Fruit fly (Drosophila melanogaster): ENCODE data around the gene CG46339.

CG46339 gene

DNA sequence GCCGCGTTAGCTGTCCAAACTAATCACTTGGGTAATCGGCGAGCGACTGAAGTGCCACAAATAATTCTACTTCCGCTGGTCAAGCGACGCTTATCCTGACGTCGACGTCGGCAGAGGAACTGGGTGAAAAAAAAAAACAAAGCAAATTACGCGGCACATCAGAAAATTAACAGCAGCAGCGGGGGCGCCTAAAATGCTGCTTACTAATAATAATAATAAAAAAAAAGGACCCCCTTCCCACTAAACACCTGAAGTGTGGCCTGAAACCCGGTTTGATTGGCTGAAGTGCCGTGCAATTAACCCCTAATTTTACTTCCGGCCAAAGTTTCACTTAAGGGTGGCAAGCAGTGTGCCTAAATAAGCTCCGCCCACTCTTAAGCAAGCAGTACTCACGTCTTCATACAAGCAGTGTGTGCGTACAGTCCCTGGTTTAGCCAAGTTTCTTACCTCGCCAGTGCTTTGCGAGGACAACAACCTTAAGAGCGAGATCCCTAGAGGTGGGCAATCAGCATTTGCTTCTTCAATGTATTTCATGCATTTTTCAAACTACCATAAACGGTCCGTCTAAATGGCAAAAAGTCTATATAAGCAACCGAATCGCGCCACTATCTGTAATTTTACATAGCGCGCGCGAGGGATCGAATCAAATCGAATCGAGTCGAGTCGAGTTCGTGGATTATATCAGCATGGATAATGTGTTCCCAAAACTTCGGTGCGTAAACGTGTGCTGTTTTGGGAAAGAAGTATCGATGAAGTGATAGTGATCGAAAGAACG is 34.3 kb upstream of the CG46339 start, which contains the start of the genes ro and T48 (continued):
- TF ChIP-seq shn (GFP tag; optimal IDR thresholded peaks at IDR 0.05) = peak; percentile 66
- no peak for TF ChIP-seq Dip2 (GFP tag; IDR thresholded peaks at IDR 0.05)
- TF ChIP-seq NC2β (GFP tag; optimal IDR thresholded peaks at IDR 0.05) = peak; percentile 72
- peak; percentile 49 for TF ChIP-seq CG10147 (GFP tag; optimal IDR thresholded peaks at IDR 0.05)
- 0 out of 2 replicates have a peak, but pooled peaks have one; percentile 14 for TF ChIP-seq CG16779 (GFP tag; IDR thresholded peaks at IDR 0.05)
- peak; percentile 5 for TF ChIP-seq HLHmδ (GFP tag; optimal IDR thresholded peaks at IDR 0.05)
- TF ChIP-seq CG1832 (GFP tag; optimal IDR thresholded peaks at IDR 0.05) = no peak
- TF ChIP-seq CG12236 (GFP tag; optimal IDR thresholded peaks at IDR 0.05) = no peak
- no peak for TF ChIP-seq tll (GFP tag; optimal IDR thresholded peaks at IDR 0.05)
- peak; percentile 70 for TF ChIP-seq Mad (GFP tag; optimal IDR thresholded peaks at IDR 0.05)
- peak; percentile 86 for TF ChIP-seq p53 (GFP tag; optimal IDR thresholded peaks at IDR 0.05)
- no peak for TF ChIP-seq schlank (tag; optimal IDR thresholded peaks at IDR 0.05)
- no peak for TF ChIP-seq Max (GFP tag; optimal IDR thresholded peaks at IDR 0.05)
- TF ChIP-seq CG15073 (GFP tag; optimal IDR thresholded peaks at IDR 0.05) = no peak
- TF ChIP-seq CG10274 (GFP tag; optimal IDR thresholded peaks at IDR 0.05) = no peak
- no peak for TF ChIP-seq TFAM (GFP tag; optimal IDR thresholded peaks at IDR 0.05)
- no peak for TF ChIP-seq CG12219 (GFP tag; optimal IDR thresholded peaks at IDR 0.05)
- peak; percentile 8 for TF ChIP-seq Chrac-16 (GFP tag; optimal IDR thresholded peaks at IDR 0.05)
- TF ChIP-seq CG10979 (tag; optimal IDR thresholded peaks at IDR 0.05) = no peak
- TF ChIP-seq CG7556 (GFP tag; optimal IDR thresholded peaks at IDR 0.05) = peak; percentile 23
- no peak for TF ChIP-seq ATbp (GFP tag; optimal IDR thresholded peaks at IDR 0.05)
- TF ChIP-seq az2 (GFP tag; optimal IDR thresholded peaks at IDR 0.05) = peak; percentile 34
- TF ChIP-seq psq (GFP tag; optimal IDR thresholded peaks at IDR 0.05) = peak; percentile 33
- TF ChIP-seq CG12155 (GFP tag; optimal IDR thresholded peaks at IDR 0.05) = peak; percentile 70
- peak; percentile 53; the same call in 1 of the 3 replicates for TF ChIP-seq zfh1 (GFP tag; IDR thresholded peaks at IDR 0.05)
- TF ChIP-seq unpg (GFP tag; optimal IDR thresholded peaks at IDR 0.05) = peak; percentile 15
- no peak for TF ChIP-seq Hr39 (optimal IDR thresholded peaks at IDR 0.05)
- no peak for TF ChIP-seq en (GFP tag; optimal IDR thresholded peaks at IDR 0.05)
- peak; percentile 46; the same call in 1 of the 2 replicates for TF ChIP-seq CG31441 (GFP tag; IDR thresholded peaks at IDR 0.05)
- TF ChIP-seq lab (GFP tag; optimal IDR thresholded peaks at IDR 0.05) = peak; percentile 67
- peak; percentile 79 for TF ChIP-seq Sin3A (optimal IDR thresholded peaks at IDR 0.05)
- no peak for TF ChIP-seq prd (optimal IDR thresholded peaks at IDR 0.05)
- no peak; the same call in 2 of the 3 replicates for TF ChIP-seq prd (GFP tag; IDR thresholded peaks at IDR 0.05)
- TF ChIP-seq dan (GFP tag; IDR thresholded peaks at IDR 0.05) = no peak
- TF ChIP-seq kay (GFP tag; optimal IDR thresholded peaks at IDR 0.05) = peak; percentile 16
- peak; percentile 30 for TF ChIP-seq CG15696 (tag; optimal IDR thresholded peaks at IDR 0.05)
- no peak for TF ChIP-seq gce (GFP tag; IDR thresholded peaks at IDR 0.05)
- TF ChIP-seq Hr3 (GFP tag; optimal IDR thresholded peaks at IDR 0.05) = peak; percentile 32
- peak; percentile 29; the same call in 1 of the 3 replicates for TF ChIP-seq Mrtf (GFP tag; IDR thresholded peaks at IDR 0.05)
- TF ChIP-seq CG4617 (GFP tag; optimal IDR thresholded peaks at IDR 0.05; ENCODE audit: borderline replicate concordance) = peak; percentile 48
- TF ChIP-seq CG11504 (tag; optimal IDR thresholded peaks at IDR 0.05) = peak; percentile 59
- no peak for TF ChIP-seq CG4707 (GFP tag; optimal IDR thresholded peaks at IDR 0.05)
- no peak for TF ChIP-seq cad (GFP tag; optimal IDR thresholded peaks at IDR 0.05)
- peak; percentile 52; the same call in 2 of the 4 replicates for TF ChIP-seq Gug (GFP tag; IDR thresholded peaks at IDR 0.05)
- no peak for TF ChIP-seq danr (GFP tag; IDR thresholded peaks at IDR 0.05)
- no peak for TF ChIP-seq CG8359 (GFP tag; optimal IDR thresholded peaks at IDR 0.05; ENCODE audit: borderline replicate concordance)
- TF ChIP-seq tgo (GFP tag; IDR thresholded peaks at IDR 0.05) = peak; percentile 47; the same call in 1 of the 3 replicates
- no peak for TF ChIP-seq CG30431 (GFP tag; optimal IDR thresholded peaks at IDR 0.05)
- no peak for TF ChIP-seq da (GFP tag; optimal IDR thresholded peaks at IDR 0.05)
- TF ChIP-seq CG34422 (GFP tag; IDR thresholded peaks at IDR 0.05) = peak; percentile 46; the same call in 1 of the 3 replicates
